Fruit fly (Drosophila melanogaster): ENCODE measurements around the gene zfh1.

DNA sequence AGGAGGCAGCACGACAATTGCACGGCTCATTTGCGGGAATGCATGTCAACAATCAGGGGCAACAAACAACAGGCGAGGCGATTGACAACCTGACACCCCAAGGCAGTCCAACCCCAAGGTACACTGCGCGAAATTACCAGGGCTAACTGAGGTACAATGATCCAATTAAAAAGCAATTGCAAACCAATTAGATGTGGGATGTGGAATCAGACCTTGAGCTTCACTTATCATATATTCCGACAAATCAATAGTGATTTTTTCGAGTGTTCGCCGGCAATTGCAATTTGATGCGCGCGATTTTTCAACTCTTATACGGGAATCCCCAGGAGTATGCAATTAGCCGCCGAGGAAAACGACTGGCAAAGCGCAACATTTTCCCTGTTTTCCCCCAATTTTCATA lies 18.7 kb upstream of the zfh1 start:
- no peak for TF ChIP-seq pan (optimal IDR thresholded peaks at IDR 0.05)
- TF ChIP-seq EcR (GFP tag; optimal IDR thresholded peaks at IDR 0.05) = no peak
- TF ChIP-seq usp (GFP tag; optimal IDR thresholded peaks at IDR 0.05) = no peak

All from whole organism.